Worm (Caenorhabditis elegans) whole organism, early embryonic: ENCODE results near the gene vgln-1.

Experiments
- F13C5.2 ChIP-seq: sonication (generic microtip); optimal IDR thresholded peaks from 2 replicates; lab custom pipeline; 2017; ENCODE audit warnings: mild to moderate bottlenecking, missing genetic modification characterization, inconsistent platforms, missing compliant biosample characterization
- aly-1 ChIP-seq: sonication (generic microtip); optimal IDR thresholded peaks from 2 replicates; lab custom pipeline; 2016; ENCODE audit warnings: missing genetic modification characterization, missing compliant biosample characterization
- ama-1 ChIP-seq: fragments of 150-350 bp; optimal IDR thresholded peaks from 2 replicates; lab custom pipeline; 2014
- ceh-13 ChIP-seq: fragments of 200-800 bp; sonication (Bioruptor generic); optimal IDR thresholded peaks from 2 replicates; lab custom pipeline; 2018; ENCODE audit warnings: mild to moderate bottlenecking, missing genetic modification characterization, missing compliant biosample characterization
- flt-1 ChIP-seq: fragments of 200-800 bp; sonication (Bioruptor generic); IDR thresholded peaks from 2 replicates; pipeline ENCODE4 v1.3.6; 2022; ENCODE audit warnings: missing genetic modification characterization, missing compliant biosample characterization
- hmbx-1 ChIP-seq: sonication (generic microtip); optimal IDR thresholded peaks from 2 replicates; lab custom pipeline; 2016; ENCODE audit warnings: mild to moderate bottlenecking, missing genetic modification characterization, missing compliant biosample characterization
- hmg-4 ChIP-seq: fragments of 200-800 bp; sonication (Bioruptor generic); optimal IDR thresholded peaks from 2 replicates; lab custom pipeline; 2018; ENCODE audit warnings: mild to moderate bottlenecking, missing genetic modification characterization, missing compliant biosample characterization
- hnd-1 ChIP-seq: sonication (generic microtip); optimal IDR thresholded peaks from 2 replicates; lab custom pipeline; 2016; ENCODE audit warnings: missing genetic modification characterization, missing compliant biosample characterization
- scrt-1 ChIP-seq: fragments of 200-800 bp; sonication (Bioruptor generic); IDR thresholded peaks from 2 replicates; pipeline ENCODE4 v1.3.6; 2022; ENCODE audit warnings: missing genetic modification characterization, missing compliant biosample characterization
- tra-4 ChIP-seq: sonication (generic microtip); optimal IDR thresholded peaks from 2 replicates; lab custom pipeline; 2017; ENCODE audit warnings: missing genetic modification characterization, missing compliant biosample characterization

DNA sequence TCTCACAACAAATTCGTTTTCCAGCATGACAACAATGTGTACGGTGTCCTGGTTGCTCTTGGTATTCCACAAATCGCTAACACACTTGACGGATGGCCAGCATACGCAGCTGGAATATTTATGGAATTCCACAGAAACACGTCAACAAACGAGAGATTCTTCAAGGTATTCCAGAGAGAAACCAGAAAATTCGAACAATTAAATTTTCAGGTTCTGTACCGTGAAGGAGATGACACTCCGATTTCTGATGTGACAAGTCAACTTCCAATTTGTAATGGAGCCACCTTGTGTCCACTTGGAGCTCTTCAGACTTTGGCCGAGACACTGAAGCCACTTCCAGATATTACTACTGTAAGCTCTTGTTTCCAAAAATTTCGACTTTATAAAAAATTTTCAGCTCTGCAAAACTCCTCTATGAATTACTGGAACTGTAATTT, 43.1 kb upstream of the vgln-1 start:
- TF ChIP-seq scrt-1 (GFP tag; lab: Robert Waterston, UW) (no peak), ceh-13 (GFP tag; lab: Kevin White, UChicago) (no peak), flt-1 (GFP tag; lab: Robert Waterston, UW) (no peak), aly-1 (tag; lab: Kevin White, UChicago) (no peak), hnd-1 (no peak), tra-4 (tag; lab: Kevin White, UChicago) (no peak), ama-1 (lab: Kevin White, UChicago) (no peak), hmbx-1 (tag; lab: Kevin White, UChicago) (no peak), hmg-4 (no peak), F13C5.2 (no peak)
